Worm (Caenorhabditis elegans): ENCODE data around the gene lge-1.

ce11 chrX:10959136-10959535 is 7.2 kb upstream of the lge-1 start, which contains the start of gene K09C8.2:
- TF ChIP-seq nhr-10 (tag; optimal IDR thresholded peaks at IDR 0.05) (no peak), ama-1 (optimal IDR thresholded peaks at IDR 0.05) (no peak), snpc-4 (tag; optimal IDR thresholded peaks at IDR 0.05) (no peak), nhr-77 (tag; optimal IDR thresholded peaks at IDR 0.05) (no peak), unc-55 (GFP tag; optimal IDR thresholded peaks at IDR 0.05) (no peak), sma-3 (GFP tag; optimal IDR thresholded peaks at IDR 0.05) (no peak), nhr-23 (tag; optimal IDR thresholded peaks at IDR 0.05) (no peak), nhr-6 (tag; optimal IDR thresholded peaks at IDR 0.05) (no peak), egl-27 (tag; optimal IDR thresholded peaks at IDR 0.05) (no peak), R02D3.7 (tag; optimal IDR thresholded peaks at IDR 0.05) (no peak), fos-1 (tag; optimal IDR thresholded peaks at IDR 0.05) (no peak), ztf-11 (tag; optimal IDR thresholded peaks at IDR 0.05) (no peak)

All from whole organism, L2 larva.